Worm (Caenorhabditis elegans) whole organism, young adult: Measurements from ENCODE around the gene F42H10.3.

Experiments
- B0261.1 ChIP-seq: sonication (generic microtip); optimal IDR thresholded peaks from 2 replicates; lab custom pipeline; 2016; ENCODE audit warnings: mild to moderate bottlenecking, missing genetic modification characterization, moderate library complexity, missing compliant biosample characterization
- B0336.3 ChIP-seq: fragments of 200-800 bp; sonication (Bioruptor generic); IDR thresholded peaks from 2 replicates; pipeline ENCODE4 v1.3.6; 2022; ENCODE audit warnings: missing genetic modification characterization, missing compliant biosample characterization
- C06A6.2 ChIP-seq: fragments of 200-800 bp; sonication (Bioruptor generic); conservative IDR thresholded peaks from 2 replicates; pipeline ENCODE4 v1.3.6; 2022; ENCODE audit warnings: missing genetic modification characterization, missing compliant biosample characterization
- C17E4.6 ChIP-seq: fragments of 200-800 bp; sonication (Bioruptor generic); IDR thresholded peaks from 2 replicates; pipeline ENCODE4 v1.3.6; 2022; ENCODE audit warnings: missing genetic modification reagents, missing genetic modification characterization, missing compliant biosample characterization
- D2030.7 ChIP-seq: fragments of 200-800 bp; sonication (Bioruptor generic); IDR thresholded peaks from 2 replicates; pipeline ENCODE4 v1.3.6; 2022; ENCODE audit warnings: missing genetic modification reagents, missing genetic modification characterization, missing compliant biosample characterization
- F10E7.11 ChIP-seq: sonication (generic microtip); optimal IDR thresholded peaks from 2 replicates; lab custom pipeline; 2017; ENCODE audit warnings: mild to moderate bottlenecking, missing genetic modification characterization, moderate library complexity, missing compliant biosample characterization
- F22D6.2 ChIP-seq: sonication (generic microtip); optimal IDR thresholded peaks from 2 replicates; lab custom pipeline; 2016; ENCODE audit warnings: mild to moderate bottlenecking, missing genetic modification characterization, missing compliant biosample characterization
- F33H1.4 ChIP-seq: fragments of 200-800 bp; sonication (Bioruptor generic); IDR thresholded peaks from 2 replicates; pipeline ENCODE4 v1.3.6; 2022; ENCODE audit warnings: missing genetic modification reagents, missing genetic modification characterization, missing compliant biosample characterization
- F37B4.10 ChIP-seq: fragments of 200-800 bp; sonication (Bioruptor generic); IDR thresholded peaks from 2 replicates; pipeline ENCODE4 v1.3.6; 2022; ENCODE audit warnings: missing genetic modification characterization, missing compliant biosample characterization
- F57C9.4 ChIP-seq: sonication (generic microtip); optimal IDR thresholded peaks from 2 replicates; lab custom pipeline; 2017; ENCODE audit warnings: mild to moderate bottlenecking, missing genetic modification characterization, missing compliant biosample characterization
- K12H6.12 ChIP-seq: fragments of 200-800 bp; sonication (Bioruptor generic); optimal IDR thresholded peaks from 2 replicates; lab custom pipeline; 2018; ENCODE audit warnings: mild to moderate bottlenecking, missing genetic modification characterization, missing compliant biosample characterization
- ama-1 ChIP-seq, 3 experiments: fragments of 150-350 bp in 1 of 3; sonication (generic microtip) in 2 of 3; optimal IDR thresholded peaks; 2 replicates each; lab custom pipeline; 2014 to 2018; ENCODE audit warnings: missing biosample characterization in 2 of 3, missing genetic modification characterization in 2 of 3, missing genetic modification reagents in 2 of 3
- atf-7 ChIP-seq: sonication (generic microtip); optimal IDR thresholded peaks from 2 replicates; lab custom pipeline; 2017; ENCODE audit warnings: mild to moderate bottlenecking, missing genetic modification characterization, missing compliant biosample characterization
- attf-5 ChIP-seq: fragments of 200-800 bp; sonication (Bioruptor generic); optimal IDR thresholded peaks from 2 replicates; lab custom pipeline; 2018; ENCODE audit warnings: mild to moderate bottlenecking, missing genetic modification characterization, missing compliant biosample characterization
- attf-6 ChIP-seq: fragments of 200-800 bp; sonication (Bioruptor generic); IDR thresholded peaks from 2 replicates; pipeline ENCODE4 v1.3.6; 2022; ENCODE audit warnings: missing genetic modification reagents, missing genetic modification characterization, missing compliant biosample characterization
- cebp-1 ChIP-seq, 2 experiments: fragments of 200-800 bp in 1 of 2; sonication (Bioruptor generic) in 1 of 2; sonication (generic microtip) in 1 of 2; IDR thresholded peaks in 1 of 2; optimal IDR thresholded peaks in 1 of 2; 2 replicates each; pipeline versions ENCODE4 v1.3.6 to Lab custom; 2017 to 2022; ENCODE audit warnings: missing compliant biosample characterization in 2 of 2, missing genetic modification characterization in 2 of 2, mild to moderate bottlenecking in 1 of 2, missing genetic modification reagents in 1 of 2, moderate library complexity in 1 of 2
- ceh-91 ChIP-seq: fragments of 200-800 bp; sonication (Bioruptor generic); IDR thresholded peaks from 2 replicates; pipeline ENCODE4 v1.3.6; 2022; ENCODE audit warnings: missing genetic modification reagents, missing genetic modification characterization, missing compliant biosample characterization
- chd-7 ChIP-seq: sonication (generic microtip); optimal IDR thresholded peaks from 2 replicates; lab custom pipeline; 2016; ENCODE audit warnings: mild to moderate bottlenecking, missing genetic modification characterization, moderate library complexity, missing compliant biosample characterization
- dox-1 ChIP-seq: fragments of 200-800 bp; sonication (Bioruptor generic); IDR thresholded peaks from 2 replicates; pipeline ENCODE4 v1.3.6; 2022; ENCODE audit warnings: missing genetic modification reagents, missing genetic modification characterization, missing compliant biosample characterization
- egl-18 ChIP-seq: fragments of 200-800 bp; sonication (Bioruptor generic); IDR thresholded peaks from 2 replicates; pipeline ENCODE4 v1.3.6; 2022; ENCODE audit warnings: missing genetic modification reagents, missing genetic modification characterization, missing compliant biosample characterization
- egl-44 ChIP-seq: fragments of 200-800 bp; sonication (Bioruptor generic); IDR thresholded peaks from 2 replicates; pipeline ENCODE4 v1.3.6; 2022; ENCODE audit warnings: missing genetic modification reagents, missing genetic modification characterization, missing compliant biosample characterization
- fkh-3 ChIP-seq: sonication (generic microtip); optimal IDR thresholded peaks from 2 replicates; lab custom pipeline; 2016; ENCODE audit warnings: mild to moderate bottlenecking, missing genetic modification characterization, missing compliant biosample characterization
- him-1 ChIP-seq: sonication (generic microtip); optimal IDR thresholded peaks from 2 replicates; lab custom pipeline; 2016; ENCODE audit warnings: missing genotype, missing genetic modification reagents, missing genetic modification characterization, missing compliant biosample characterization
- hlh-12 ChIP-seq: sonication (generic microtip); optimal IDR thresholded peaks from 2 replicates; lab custom pipeline; 2016; ENCODE audit warnings: missing genetic modification characterization, missing compliant biosample characterization
- hmg-20 ChIP-seq: fragments of 200-800 bp; sonication (Bioruptor generic); IDR thresholded peaks from 2 replicates; pipeline ENCODE4 v1.3.6; 2022; ENCODE audit warnings: missing genetic modification reagents, missing genetic modification characterization, missing compliant biosample characterization
- hrde-1 ChIP-seq: sonication (generic microtip); optimal IDR thresholded peaks from 2 replicates; lab custom pipeline; 2016; ENCODE audit warnings: missing genetic modification characterization, mild to moderate bottlenecking, missing compliant biosample characterization, moderate library complexity, missing genotype, missing genetic modification reagents, borderline replicate concordance
- let-526 ChIP-seq: fragments of 200-800 bp; sonication (Bioruptor generic); IDR thresholded peaks from 2 replicates; pipeline ENCODE4 v1.3.6; 2022; ENCODE audit warnings: missing genetic modification reagents, missing genetic modification characterization, missing compliant biosample characterization
- lin-35 ChIP-seq, 3 experiments: fragments of 150-350 bp in 2 of 3; sonication (generic microtip) in 1 of 3; optimal IDR thresholded peaks; 2 replicates each; lab custom pipeline; 2014 to 2018; ENCODE audit warnings: missing biosample characterization in 3 of 3, missing genetic modification characterization in 3 of 3, missing genetic modification reagents in 3 of 3
- lin-40 ChIP-seq: sonication (generic microtip); optimal IDR thresholded peaks from 2 replicates; lab custom pipeline; 2016; ENCODE audit warnings: missing genetic modification characterization, mild to moderate bottlenecking, missing compliant biosample characterization, missing genotype, missing genetic modification reagents
- madf-3 ChIP-seq: fragments of 200-800 bp; sonication (Bioruptor generic); IDR thresholded peaks from 2 replicates; pipeline ENCODE4 v1.3.6; 2022; ENCODE audit warnings: missing genetic modification reagents, missing genetic modification characterization, missing compliant biosample characterization
- madf-6 ChIP-seq: fragments of 200-800 bp; sonication (Bioruptor generic); IDR thresholded peaks from 2 replicates; pipeline ENCODE4 v1.3.6; 2022; ENCODE audit warnings: missing genetic modification reagents, missing genetic modification characterization, missing compliant biosample characterization
- madf-8 ChIP-seq: fragments of 200-800 bp; sonication (Bioruptor generic); conservative IDR thresholded peaks from 2 replicates; pipeline ENCODE4 v1.3.6; 2022; ENCODE audit warnings: missing genetic modification reagents, missing genetic modification characterization, missing compliant biosample characterization
- mcd-1 ChIP-seq: fragments of 200-800 bp; sonication (Bioruptor generic); IDR thresholded peaks from 2 replicates; pipeline ENCODE4 v1.3.6; 2022; ENCODE audit warnings: missing genetic modification reagents, missing genetic modification characterization, missing compliant biosample characterization
- mxl-1 ChIP-seq: sonication (generic microtip); optimal IDR thresholded peaks from 2 replicates; lab custom pipeline; 2016; ENCODE audit warnings: missing genetic modification characterization, missing compliant biosample characterization
- nfya-1 ChIP-seq: sonication (generic microtip); optimal IDR thresholded peaks from 2 replicates; lab custom pipeline; 2017; ENCODE audit warnings: antibody characterized with exemption, missing compliant biosample characterization, missing genetic modification characterization, borderline replicate concordance; ENCODE audit not compliant: insufficient read depth
- nhr-120 ChIP-seq: fragments of 200-800 bp; sonication (Bioruptor generic); IDR thresholded peaks from 2 replicates; pipeline ENCODE4 v1.3.6; 2022; ENCODE audit warnings: missing genetic modification characterization, missing compliant biosample characterization
- nhr-179 ChIP-seq: sonication (generic microtip); optimal IDR thresholded peaks from 2 replicates; lab custom pipeline; 2016; ENCODE audit warnings: mild to moderate bottlenecking, missing genetic modification characterization, missing compliant biosample characterization
- nhr-27 ChIP-seq: fragments of 200-800 bp; sonication (Bioruptor generic); optimal IDR thresholded peaks from 2 replicates; lab custom pipeline; 2018; ENCODE audit warnings: mild to moderate bottlenecking, missing genetic modification characterization, moderate library complexity, missing compliant biosample characterization
- pha-4 ChIP-seq: fragments of 150-350 bp; sonication (generic microtip); optimal IDR thresholded peaks from 2 replicates; lab custom pipeline; 2014; ENCODE audit warnings: missing biosample characterization, missing genetic modification reagents, missing genetic modification characterization
- snpc-3.4 ChIP-seq: sonication (generic microtip); optimal IDR thresholded peaks from 2 replicates; lab custom pipeline; 2017; ENCODE audit warnings: missing genetic modification characterization, mild to moderate bottlenecking, missing compliant biosample characterization, antibody characterized with exemption, moderate library complexity, missing genotype, missing genetic modification reagents
- somi-1 ChIP-seq: fragments of 200-800 bp; sonication (Bioruptor generic); optimal IDR thresholded peaks from 2 replicates; lab custom pipeline; 2018; ENCODE audit warnings: mild to moderate bottlenecking, missing genetic modification characterization, missing compliant biosample characterization
- sptf-2 ChIP-seq: fragments of 200-800 bp; sonication (Bioruptor generic); optimal IDR thresholded peaks from 2 replicates; lab custom pipeline; 2018; ENCODE audit warnings: mild to moderate bottlenecking, missing genetic modification characterization, missing compliant biosample characterization
- tbx-9 ChIP-seq: sonication (generic microtip); optimal IDR thresholded peaks from 2 replicates; lab custom pipeline; 2016; ENCODE audit warnings: borderline replicate concordance, missing genetic modification characterization, inconsistent platforms, missing compliant biosample characterization
- tlf-1 ChIP-seq: fragments of 200-800 bp; sonication (Bioruptor generic); optimal IDR thresholded peaks from 2 replicates; lab custom pipeline; 2018; ENCODE audit warnings: mild to moderate bottlenecking, missing genetic modification characterization, missing compliant biosample characterization
- unc-130 ChIP-seq: sonication (generic microtip); optimal IDR thresholded peaks from 2 replicates; lab custom pipeline; 2016; ENCODE audit warnings: missing genetic modification reagents, missing genetic modification characterization, missing compliant biosample characterization
- zfh-2 ChIP-seq: fragments of 200-800 bp; sonication (Bioruptor generic); conservative IDR thresholded peaks from 2 replicates; pipeline ENCODE4 v1.3.6; 2022; ENCODE audit warnings: missing genetic modification reagents, missing genetic modification characterization, missing compliant biosample characterization
- ztf-28 ChIP-seq: fragments of 200-800 bp; sonication (Bioruptor generic); IDR thresholded peaks from 2 replicates; pipeline ENCODE4 v1.3.6; 2022; ENCODE audit warnings: missing genetic modification reagents, missing genetic modification characterization, missing compliant biosample characterization

F42H10.3 gene

ce11 chrIII:8443557-8444131, 40.3 kb upstream of the F42H10.3 start, which contains the start of gene ufbp-1 (continued):
- TF ChIP-seq F22D6.2 (tag; lab: Kevin White, UChicago) (no peak), nhr-120 (no peak), F33H1.4 (GFP tag; lab: Robert Waterston, UW) (no peak), ama-1 (optimal IDR thresholded peaks at IDR 0.05; lab: Kevin White, UChicago) (peak; percentile 87), ama-1 (GFP tag; optimal IDR thresholded peaks at IDR 0.05; lab: Kevin White, UChicago) (peak; percentile 72 to 82), madf-3 (GFP tag; lab: Robert Waterston, UW) (peak; percentile 33; the same call in 1 of the 2 replicates), let-526 (GFP tag; lab: Robert Waterston, UW) (no peak), snpc-3.4 (tag; lab: Kevin White, UChicago) (peak; percentile 53), egl-18 (GFP tag; lab: Robert Waterston, UW) (0 out of 2 replicates have a peak, but pooled peaks have one; percentile 38), lin-35 (GFP tag; optimal IDR thresholded peaks at IDR 0.05; lab: Kevin White, UChicago) (peak in 1 of 3 experiments; percentile 61), attf-6 (GFP tag; lab: Robert Waterston, UW) (no peak), ceh-91 (GFP tag; lab: Robert Waterston, UW) (no peak), cebp-1 (GFP tag; IDR thresholded peaks at IDR 0.05; lab: Robert Waterston, UW) (peak; percentile 53), cebp-1 (tag; optimal IDR thresholded peaks at IDR 0.05; lab: Kevin White, UChicago) (peak; percentile 88), ztf-28 (no peak), hmg-20 (GFP tag; lab: Robert Waterston, UW) (no peak), C17E4.6 (peak; percentile 41; the same call in 1 of the 2 replicates), mxl-1 (tag; lab: Kevin White, UChicago) (no peak), somi-1 (peak; percentile 40), fkh-3 (tag; lab: Kevin White, UChicago) (peak; percentile 34), B0336.3 (GFP tag; lab: Robert Waterston, UW) (peak; percentile 91), hrde-1 (tag; lab: Kevin White, UChicago) (no peak), madf-8 (GFP tag; lab: Robert Waterston, UW) (no peak), F57C9.4 (tag; lab: Kevin White, UChicago) (peak; percentile 75), B0261.1 (tag; lab: Kevin White, UChicago) (peak; percentile 34), C06A6.2 (GFP tag; lab: Robert Waterston, UW) (0 out of 2 replicates have a peak, but pooled peaks have one; percentile 14), K12H6.12 (tag; lab: Kevin White, UChicago) (peak; percentile 83), attf-5 (GFP tag; lab: Kevin White, UChicago) (peak; percentile 86), nhr-27 (peak; percentile 18), F37B4.10 (GFP tag; lab: Robert Waterston, UW) (no peak), sptf-2 (no peak), atf-7 (tag; lab: Kevin White, UChicago) (peak; percentile 91), hlh-12 (tag; lab: Kevin White, UChicago) (no peak), dox-1 (GFP tag; lab: Robert Waterston, UW) (peak; percentile 70), chd-7 (tag; lab: Kevin White, UChicago) (peak; percentile 91), F10E7.11 (tag; lab: Kevin White, UChicago) (peak; percentile 83), nfya-1 (tag; lab: Kevin White, UChicago) (no peak), egl-44 (GFP tag; lab: Robert Waterston, UW) (peak; percentile 80), zfh-2 (GFP tag; lab: Robert Waterston, UW) (no peak), lin-40 (peak; percentile 36), madf-6 (GFP tag; lab: Robert Waterston, UW) (peak; percentile 64), pha-4 (no peak), unc-130 (GFP tag; lab: Kevin White, UChicago) (peak; percentile 63), D2030.7 (GFP tag; lab: Robert Waterston, UW) (no peak), nhr-179 (no peak), mcd-1 (peak; percentile 57; the same call in 1 of the 2 replicates), him-1 (tag; lab: Kevin White, UChicago) (peak; percentile 33), tbx-9 (tag; lab: Kevin White, UChicago) (no peak), tlf-1 (GFP tag; lab: Kevin White, UChicago) (peak; percentile 94)
